Fruit fly (Drosophila melanogaster) whole organism, embryonic: Measurements from ENCODE around the gene Grip91.
A peak's percentile ranks its signal among the peaks of the same experiment; 100 is the strongest.

Experiments used
- Atf-2 ChIP-seq: fragments of 200-800 bp; sonication (Bioruptor generic); optimal IDR thresholded peaks from 2 replicates; lab custom pipeline; 2016; ENCODE audit warnings: missing biosample characterization, missing genetic modification characterization
- BEAF-32 ChIP-seq: fragments of 200-800 bp; sonication (Bioruptor generic); optimal IDR thresholded peaks from 3 replicates; lab custom pipeline; 2017; ENCODE audit warnings: missing biosample characterization, missing genetic modification characterization, mild to moderate bottlenecking, moderate library complexity, missing genetic modification reagents
- Blimp-1 ChIP-seq: fragments of 200-800 bp; sonication (Bioruptor generic); optimal IDR thresholded peaks from 3 replicates; lab custom pipeline; 2018; ENCODE audit warnings: missing biosample characterization, missing genetic modification characterization, mild to moderate bottlenecking, moderate library complexity, missing genetic modification reagents
- BtbVII ChIP-seq: fragments of 200-800 bp; sonication (Bioruptor generic); optimal IDR thresholded peaks from 3 replicates; lab custom pipeline; 2017; ENCODE audit warnings: missing biosample characterization, mild to moderate bottlenecking, missing genetic modification characterization
- CG10462 ChIP-seq: fragments of 200-800 bp; sonication (Bioruptor generic); optimal IDR thresholded peaks from 2 replicates; lab custom pipeline; 2016; ENCODE audit warnings: missing biosample characterization, missing genetic modification characterization
- CG10654 ChIP-seq: fragments of 200-800 bp; sonication (Bioruptor generic); optimal IDR thresholded peaks from 2 replicates; lab custom pipeline; 2016; ENCODE audit warnings: missing biosample characterization, missing genetic modification characterization
- CG12071 ChIP-seq: fragments of 200-800 bp; sonication (Bioruptor generic); optimal IDR thresholded peaks from 3 replicates; lab custom pipeline; 2018; ENCODE audit warnings: missing biosample characterization, mild to moderate bottlenecking, missing genetic modification characterization
- CG16813 ChIP-seq: fragments of 200-800 bp; sonication (Bioruptor generic); IDR thresholded peaks from 3 replicates; pipeline ENCODE4 v1.3.6; 2022; ENCODE audit warnings: missing biosample characterization, missing genetic modification characterization; ENCODE audit not compliant: partially characterized antibody
- CG2120 ChIP-seq: fragments of 200-800 bp; sonication (Bioruptor generic); optimal IDR thresholded peaks from 3 replicates; lab custom pipeline; 2016; ENCODE audit warnings: missing biosample characterization, missing genetic modification characterization
- CG2875 ChIP-seq: fragments of 200-800 bp; sonication (Bioruptor generic); optimal IDR thresholded peaks from 2 replicates; lab custom pipeline; 2017; ENCODE audit warnings: missing biosample characterization, mild to moderate bottlenecking, missing genetic modification characterization, missing genetic modification reagents
- CG31365 ChIP-seq: fragments of 200-800 bp; sonication (Bioruptor generic); optimal IDR thresholded peaks from 2 replicates; lab custom pipeline; 2018; ENCODE audit warnings: missing biosample characterization, mild to moderate bottlenecking, missing genetic modification characterization
- CG32532 ChIP-seq: fragments of 200-800 bp; sonication (Bioruptor generic); IDR thresholded peaks from 2 replicates; pipeline ENCODE4 v1.3.6; 2022; ENCODE audit warnings: missing biosample characterization, missing genetic modification characterization
- CG4328 ChIP-seq: fragments of 200-800 bp; sonication (Bioruptor generic); optimal IDR thresholded peaks from 3 replicates; lab custom pipeline; 2017; ENCODE audit warnings: missing biosample characterization, missing genetic modification reagents, missing genetic modification characterization
- CG4360 ChIP-seq: fragments of 200-800 bp; sonication (Bioruptor generic); IDR thresholded peaks from 2 replicates; pipeline ENCODE4 v1.3.6; 2022; ENCODE audit warnings: missing biosample characterization, missing genetic modification characterization
- CG4854 ChIP-seq: fragments of 200-800 bp; sonication (Bioruptor generic); optimal IDR thresholded peaks from 2 replicates; lab custom pipeline; 2016; ENCODE audit warnings: missing biosample characterization, missing genetic modification characterization, inconsistent platforms
- CG6791 ChIP-seq: fragments of 200-800 bp; sonication (Bioruptor generic); IDR thresholded peaks from 3 replicates; pipeline ENCODE4 v1.3.6; 2022; ENCODE audit warnings: missing biosample characterization, missing genetic modification characterization; ENCODE audit not compliant: partially characterized antibody
- CG8924 ChIP-seq: fragments of 200-800 bp; optimal IDR thresholded peaks from 3 replicates; lab custom pipeline; 2019; ENCODE audit warnings: missing biosample characterization, mild to moderate bottlenecking, missing genetic modification characterization, moderate library complexity
- CG9437 ChIP-seq: fragments of 200-800 bp; sonication (Bioruptor generic); optimal IDR thresholded peaks from 2 replicates; lab custom pipeline; 2018; ENCODE audit warnings: missing biosample characterization, mild to moderate bottlenecking, missing genetic modification characterization
- CTCF ChIP-seq: fragments of 200-800 bp; sonication (Bioruptor generic); optimal IDR thresholded peaks from 2 replicates; lab custom pipeline; 2017; ENCODE audit warnings: missing biosample characterization, mild to moderate bottlenecking, missing genetic modification characterization, moderate library complexity
- CoRest ChIP-seq: fragments of 200-800 bp; sonication (Bioruptor generic); optimal IDR thresholded peaks from 3 replicates; lab custom pipeline; 2018; ENCODE audit warnings: missing biosample characterization, mild to moderate bottlenecking, missing genetic modification characterization, moderate library complexity
- Deaf1 ChIP-seq: fragments of 200-800 bp; optimal IDR thresholded peaks from 3 replicates; lab custom pipeline; 2019; ENCODE audit warnings: missing biosample characterization, mild to moderate bottlenecking, missing genetic modification characterization, moderate library complexity
- Dip3 ChIP-seq: fragments of 200-800 bp; sonication (Bioruptor generic); optimal IDR thresholded peaks from 3 replicates; lab custom pipeline; 2016; ENCODE audit warnings: missing biosample characterization, missing genetic modification characterization
- E2f2 ChIP-seq: fragments of 200-800 bp; sonication (Bioruptor generic); IDR thresholded peaks from 2 replicates; pipeline ENCODE4 v1.3.6; 2022; ENCODE audit warnings: missing biosample characterization, missing genetic modification characterization
- ERR ChIP-seq: fragments of 200-800 bp; sonication (Bioruptor generic); optimal IDR thresholded peaks from 2 replicates; lab custom pipeline; 2016; ENCODE audit warnings: missing biosample characterization, missing genetic modification characterization
- Hr51 ChIP-seq, 2 experiments: fragments of 200-800 bp; sonication (Bioruptor generic); optimal IDR thresholded peaks; 2 replicates in 1 of 2; 3 replicates in 1 of 2; lab custom pipeline; 2016 to 2018; ENCODE audit warnings: missing biosample characterization in 2 of 2, missing genetic modification characterization in 2 of 2, mild to moderate bottlenecking in 1 of 2, moderate library complexity in 1 of 2
- NC2α ChIP-seq: fragments of 200-800 bp; sonication (Bioruptor generic); optimal IDR thresholded peaks from 2 replicates; lab custom pipeline; 2016; ENCODE audit warnings: missing biosample characterization, missing genetic modification characterization
- Rfx ChIP-seq: fragments of 200-800 bp; sonication (Bioruptor generic); IDR thresholded peaks from 2 replicates; pipeline ENCODE4 v1.3.6; 2022; ENCODE audit warnings: missing biosample characterization, missing genetic modification characterization
- Stat92E ChIP-seq, 3 experiments: fragments of >200 bp in 2 of 3; fragments of 200-800 bp in 1 of 3; sonication (Bioruptor generic) in 1 of 3; optimal IDR thresholded peaks; 2 replicates each; lab custom pipeline; 2017 to 2019; ENCODE audit warnings: missing biosample characterization in 3 of 3, missing genetic modification characterization in 3 of 3, mild to moderate bottlenecking in 1 of 3, moderate library complexity in 1 of 3
- al ChIP-seq: fragments of 200-800 bp; sonication (Bioruptor generic); IDR thresholded peaks from 2 replicates; pipeline ENCODE4 v1.3.6; 2022; ENCODE audit warnings: missing biosample characterization, missing genetic modification characterization
- btn ChIP-seq: fragments of 200-800 bp; sonication (Bioruptor generic); optimal IDR thresholded peaks from 2 replicates; lab custom pipeline; 2016; ENCODE audit warnings: missing biosample characterization, missing genetic modification characterization
- cas ChIP-seq: fragments of 200-800 bp; sonication (Bioruptor generic); IDR thresholded peaks from 2 replicates; pipeline ENCODE4 v1.3.6; 2022; ENCODE audit warnings: missing biosample characterization, missing genetic modification characterization
- corto ChIP-seq: fragments of 200-800 bp; sonication (Bioruptor generic); optimal IDR thresholded peaks from 2 replicates; lab custom pipeline; 2016; ENCODE audit warnings: missing biosample characterization, mild to moderate bottlenecking, missing genetic modification characterization, moderate library complexity
- cwo ChIP-seq: fragments of 200-800 bp; sonication (Bioruptor generic); optimal IDR thresholded peaks from 3 replicates; lab custom pipeline; 2017; ENCODE audit warnings: missing biosample characterization, missing genetic modification characterization, mild to moderate bottlenecking, moderate library complexity, missing genetic modification reagents
- dysf ChIP-seq: fragments of 200-800 bp; sonication (Bioruptor generic); IDR thresholded peaks from 3 replicates; pipeline ENCODE4 v1.3.6; 2022; ENCODE audit warnings: missing biosample characterization, missing genetic modification characterization
- her ChIP-seq: fragments of 200-800 bp; sonication (Bioruptor generic); optimal IDR thresholded peaks from 2 replicates; lab custom pipeline; 2016; ENCODE audit warnings: missing biosample characterization, missing genetic modification characterization
- ind ChIP-seq: fragments of 200-800 bp; sonication (Bioruptor generic); optimal IDR thresholded peaks from 3 replicates; lab custom pipeline; 2016; ENCODE audit warnings: missing biosample characterization, missing genetic modification characterization
- jing ChIP-seq: fragments of 200-800 bp; sonication (Bioruptor generic); optimal IDR thresholded peaks from 2 replicates; lab custom pipeline; 2018; ENCODE audit warnings: missing biosample characterization, mild to moderate bottlenecking, missing genetic modification characterization
- lab ChIP-seq: fragments of 200-800 bp; sonication (Bioruptor generic); optimal IDR thresholded peaks from 3 replicates; lab custom pipeline; 2017; ENCODE audit warnings: missing biosample characterization, missing genetic modification characterization, mild to moderate bottlenecking, moderate library complexity, missing genetic modification reagents
- lbe ChIP-seq: fragments of 200-800 bp; sonication (Bioruptor generic); optimal IDR thresholded peaks from 2 replicates; lab custom pipeline; 2016; ENCODE audit warnings: missing biosample characterization, mild to moderate bottlenecking, missing genetic modification characterization
- nerfin-1 ChIP-seq: fragments of 200-800 bp; sonication (Bioruptor generic); optimal IDR thresholded peaks from 3 replicates; lab custom pipeline; 2019; ENCODE audit warnings: missing biosample characterization, mild to moderate bottlenecking, missing genetic modification characterization, moderate library complexity
- nmo ChIP-seq: fragments of 200-800 bp; sonication (Bioruptor generic); optimal IDR thresholded peaks from 2 replicates; lab custom pipeline; 2018; ENCODE audit warnings: missing biosample characterization, mild to moderate bottlenecking, missing genetic modification characterization, moderate library complexity
- pfk ChIP-seq: fragments of 200-800 bp; sonication (Bioruptor generic); optimal IDR thresholded peaks from 2 replicates; lab custom pipeline; 2018; ENCODE audit warnings: missing biosample characterization, mild to moderate bottlenecking, missing genetic modification characterization, moderate library complexity
- ro ChIP-seq: fragments of 200-800 bp; sonication (Bioruptor generic); IDR thresholded peaks from 2 replicates; pipeline ENCODE4 v1.3.6; 2022; ENCODE audit warnings: missing biosample characterization, missing genetic modification characterization
- sd ChIP-seq: fragments of 200-800 bp; sonication (Bioruptor generic); optimal IDR thresholded peaks from 3 replicates; lab custom pipeline; 2018; ENCODE audit warnings: missing biosample characterization, mild to moderate bottlenecking, missing genetic modification characterization, moderate library complexity
- sima ChIP-seq: fragments of 200-800 bp; sonication (Bioruptor generic); optimal IDR thresholded peaks from 2 replicates; lab custom pipeline; 2016; ENCODE audit warnings: missing biosample characterization, missing genetic modification characterization
- slbo ChIP-seq: fragments of 200-800 bp; sonication (Bioruptor generic); IDR thresholded peaks from 2 replicates; pipeline ENCODE4 v1.3.6; 2022; ENCODE audit warnings: missing biosample characterization, missing genetic modification characterization
- stwl ChIP-seq: fragments of 200-800 bp; sonication (Bioruptor generic); optimal IDR thresholded peaks from 3 replicates; lab custom pipeline; 2018; ENCODE audit warnings: missing biosample characterization, mild to moderate bottlenecking, missing genetic modification characterization, moderate library complexity
- trem ChIP-seq: fragments of 200-800 bp; optimal IDR thresholded peaks from 3 replicates; lab custom pipeline; 2019; ENCODE audit warnings: missing biosample characterization, mild to moderate bottlenecking, missing genetic modification characterization, moderate library complexity
- zen ChIP-seq: fragments of 200-800 bp; sonication (Bioruptor generic); optimal IDR thresholded peaks from 3 replicates; lab custom pipeline; 2018; ENCODE audit warnings: missing biosample characterization, mild to moderate bottlenecking, missing genetic modification characterization, moderate library complexity
- zfh2 ChIP-seq: fragments of 200-800 bp; sonication (Bioruptor generic); optimal IDR thresholded peaks from 2 replicates; lab custom pipeline; 2016; ENCODE audit warnings: missing biosample characterization, missing genetic modification characterization

Gene Grip91

DNA sequence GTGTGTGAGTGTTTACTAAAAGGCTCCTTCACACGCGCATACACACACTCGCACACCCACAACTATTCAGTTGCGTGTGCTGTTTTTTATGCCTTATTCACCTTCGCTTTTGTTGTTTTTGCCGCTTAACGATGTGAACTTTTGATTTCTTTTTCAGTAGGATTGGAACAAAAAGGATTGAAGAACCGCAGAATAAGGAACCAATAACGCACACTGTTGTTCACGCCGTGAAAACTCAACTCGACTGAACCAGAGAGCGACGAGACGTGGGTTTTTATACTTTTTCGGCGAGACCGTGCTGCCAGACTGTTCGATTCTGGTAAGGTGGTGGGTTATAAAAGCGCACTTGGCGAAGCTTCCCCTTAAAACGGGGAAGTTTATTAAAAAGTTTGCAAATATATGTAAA is 10.7 kb upstream of the Grip91 start, which contains the start of gene Pdcd4 (continued):
- TF ChIP-seq nmo (peak; percentile 19), lab (GFP tag; lab: Kevin White, UChicago) (peak; percentile 4), BEAF-32 (peak; percentile 16), jing (GFP tag; lab: Kevin White, UChicago) (no peak), Hr51 (GFP tag; optimal IDR thresholded peaks at IDR 0.05; lab: Kevin White, UChicago) (peak in 1 of 2 experiments; percentile 23), CG16813 (GFP tag; lab: Robert Waterston, UW) (0 out of 3 replicates have a peak, but pooled peaks have one; percentile 21), trem (tag; lab: Kevin White, UChicago) (peak; percentile 43), NC2α (peak; percentile 41), CG8924 (peak; percentile 44), ind (GFP tag; lab: Kevin White, UChicago) (no peak)

DNA sequence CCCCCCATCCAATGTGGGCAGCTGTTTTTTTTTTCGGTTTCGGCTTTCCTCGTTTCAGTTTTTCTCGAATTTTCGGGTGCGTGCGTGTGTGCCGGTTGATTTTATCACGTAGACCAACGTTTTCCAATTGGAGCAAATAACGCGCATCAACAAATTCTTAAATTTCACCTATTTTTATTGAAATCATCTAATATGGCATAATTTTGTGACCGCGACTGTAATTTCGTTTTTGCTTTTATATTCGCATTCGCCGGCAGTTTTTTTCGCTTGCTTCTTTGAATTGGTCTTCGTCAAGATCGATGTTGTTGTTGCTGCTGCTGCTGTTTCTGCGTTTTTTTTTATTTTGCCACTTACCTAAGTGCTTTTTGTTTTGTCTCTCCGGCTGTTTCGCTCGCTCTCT is 10.0 kb upstream of the Grip91 start:
- TF ChIP-seq Atf-2 (GFP tag; lab: Kevin White, UChicago) (no peak), sd (tag; lab: Kevin White, UChicago) (no peak), CG9437 (GFP tag; lab: Kevin White, UChicago) (no peak), CG10462 (GFP tag; lab: Kevin White, UChicago) (no peak), CG12071 (no peak), zfh2 (GFP tag; lab: Kevin White, UChicago) (no peak), ro (GFP tag; lab: Robert Waterston, UW) (no peak), Dip3 (GFP tag; lab: Kevin White, UChicago) (no peak), dysf (GFP tag; lab: Robert Waterston, UW) (peak; percentile 8; the same call in 1 of the 3 replicates), BtbVII (GFP tag; lab: Kevin White, UChicago) (no peak), btn (GFP tag; lab: Kevin White, UChicago) (no peak), nerfin-1 (no peak), zen (tag; lab: Kevin White, UChicago) (no peak), slbo (0 out of 2 replicates have a peak, but pooled peaks have one; percentile 9), corto (peak; percentile 19), Blimp-1 (GFP tag; lab: Kevin White, UChicago) (no peak), ERR (GFP tag; lab: Kevin White, UChicago) (no peak), lbe (GFP tag; lab: Kevin White, UChicago) (no peak), CG6791 (GFP tag; lab: Robert Waterston, UW) (no peak), CG4854 (GFP tag; lab: Kevin White, UChicago) (no peak), her (GFP tag; lab: Kevin White, UChicago) (no peak), CG2875 (GFP tag; lab: Kevin White, UChicago) (no peak), Stat92E (GFP tag; optimal IDR thresholded peaks at IDR 0.05; lab: Kevin White, UChicago) (no peak), pfk (no peak), E2f2 (GFP tag; lab: Robert Waterston, UW) (no peak), Deaf1 (tag; lab: Kevin White, UChicago) (no peak), CG10654 (GFP tag; lab: Kevin White, UChicago) (no peak), CG32532 (GFP tag; lab: Robert Waterston, UW) (peak; percentile 29; the same call in 1 of the 2 replicates), CG4360 (GFP tag; lab: Robert Waterston, UW) (peak; percentile 61), CoRest (tag; lab: Kevin White, UChicago) (no peak), cwo (no peak), CTCF (GFP tag; lab: Kevin White, UChicago) (no peak), CG31365 (tag; lab: Kevin White, UChicago) (no peak), al (no peak), CG4328 (GFP tag; lab: Kevin White, UChicago) (no peak), cas (GFP tag; lab: Robert Waterston, UW) (no peak), stwl (tag; lab: Kevin White, UChicago) (no peak), CG2120 (peak; percentile 5), Rfx (GFP tag; lab: Robert Waterston, UW) (peak; percentile 28; the same call in 1 of the 2 replicates), sima (GFP tag; lab: Kevin White, UChicago) (no peak)
